Worm (Caenorhabditis elegans) whole organism, mixed stage, embryonic: ENCODE data around the gene Y5H2B.3.

Experiments used
- M03D4.4 ChIP-seq: sonication (generic microtip); optimal IDR thresholded peaks from 2 replicates; lab custom pipeline; 2017; ENCODE audit warnings: mild to moderate bottlenecking, missing genetic modification characterization, missing compliant biosample characterization
- bed-3 ChIP-seq: fragments of 200-800 bp; sonication (Bioruptor generic); optimal IDR thresholded peaks from 3 replicates; lab custom pipeline; 2018; ENCODE audit warnings: mild to moderate bottlenecking, missing genetic modification characterization, moderate library complexity, missing compliant biosample characterization
- ceh-39 ChIP-seq: fragments of 150-350 bp; optimal IDR thresholded peaks from 2 replicates; lab custom pipeline; 2014; ENCODE audit warnings: missing biosample characterization, missing genetic modification characterization
- ceh-43 ChIP-seq: fragments of 200-800 bp; sonication (Bioruptor generic); optimal IDR thresholded peaks from 2 replicates; lab custom pipeline; 2018; ENCODE audit warnings: mild to moderate bottlenecking, missing genetic modification characterization, moderate library complexity, missing compliant biosample characterization
- cnd-1 ChIP-seq: fragments of 200-800 bp; sonication (Bioruptor generic); optimal IDR thresholded peaks from 2 replicates; lab custom pipeline; 2018; ENCODE audit warnings: mild to moderate bottlenecking, missing genetic modification characterization, missing compliant biosample characterization
- drap-1 ChIP-seq: fragments of 200-800 bp; sonication (Bioruptor generic); optimal IDR thresholded peaks from 3 replicates; lab custom pipeline; 2018; ENCODE audit warnings: mild to moderate bottlenecking, missing genetic modification characterization, missing compliant biosample characterization
- elt-1 ChIP-seq: sonication (generic microtip); optimal IDR thresholded peaks from 2 replicates; lab custom pipeline; 2017; ENCODE audit warnings: missing genetic modification characterization, mild to moderate bottlenecking, missing compliant biosample characterization, antibody characterized with exemption, moderate library complexity, borderline replicate concordance; ENCODE audit not compliant: insufficient read depth
- elt-3 ChIP-seq: fragments of 150-350 bp; optimal IDR thresholded peaks from 2 replicates; lab custom pipeline; 2014; ENCODE audit warnings: missing biosample characterization, missing genetic modification characterization
- flh-1 ChIP-seq: fragments of 200-800 bp; sonication (Bioruptor generic); optimal IDR thresholded peaks from 2 replicates; lab custom pipeline; 2018; ENCODE audit warnings: mild to moderate bottlenecking, missing genetic modification characterization, moderate library complexity, missing compliant biosample characterization
- ham-2 ChIP-seq: fragments of 200-800 bp; sonication (Bioruptor generic); optimal IDR thresholded peaks from 2 replicates; lab custom pipeline; 2018; ENCODE audit warnings: mild to moderate bottlenecking, missing genetic modification characterization, missing compliant biosample characterization
- hlh-1 ChIP-seq: fragments of 150-350 bp; optimal IDR thresholded peaks from 2 replicates; lab custom pipeline; 2014; ENCODE audit warnings: missing biosample characterization, missing genetic modification reagents, missing genetic modification characterization
- lin-13 ChIP-seq: fragments of 150-350 bp; optimal IDR thresholded peaks from 2 replicates; lab custom pipeline; 2014; ENCODE audit warnings: missing biosample characterization, missing genetic modification characterization
- lin-32 ChIP-seq: fragments of 200-800 bp; sonication (Bioruptor generic); optimal IDR thresholded peaks from 2 replicates; lab custom pipeline; 2018; ENCODE audit warnings: mild to moderate bottlenecking, missing genetic modification characterization, missing compliant biosample characterization
- lsy-2 ChIP-seq: fragments of 150-350 bp; optimal IDR thresholded peaks from 2 replicates; lab custom pipeline; 2014; ENCODE audit warnings: missing biosample characterization, missing genetic modification characterization
- mab-5 ChIP-seq: fragments of 150-350 bp; optimal IDR thresholded peaks from 2 replicates; lab custom pipeline; 2014; ENCODE audit warnings: missing biosample characterization, missing genetic modification characterization
- mep-1 ChIP-seq: fragments of 150-350 bp; optimal IDR thresholded peaks from 2 replicates; lab custom pipeline; 2017; ENCODE audit warnings: missing biosample characterization, missing genetic modification reagents, missing genetic modification characterization, inconsistent platforms
- nhr-12 ChIP-seq: fragments of 150-350 bp; optimal IDR thresholded peaks from 2 replicates; lab custom pipeline; 2014; ENCODE audit warnings: missing biosample characterization, missing genetic modification characterization
- nhr-237 ChIP-seq: fragments of 150-350 bp; optimal IDR thresholded peaks from 2 replicates; lab custom pipeline; 2014; ENCODE audit warnings: missing biosample characterization, missing genetic modification characterization
- nhr-28 ChIP-seq: fragments of 150-350 bp; optimal IDR thresholded peaks from 2 replicates; lab custom pipeline; 2014; ENCODE audit warnings: missing biosample characterization, missing genetic modification characterization
- nhr-76 ChIP-seq: sonication (generic microtip); optimal IDR thresholded peaks from 2 replicates; lab custom pipeline; 2017; ENCODE audit warnings: missing biosample characterization, missing genetic modification characterization
- pha-4 ChIP-seq: fragments of 150-350 bp; optimal IDR thresholded peaks from 2 replicates; lab custom pipeline; 2018; ENCODE audit warnings: missing biosample characterization, missing genetic modification reagents, missing genetic modification characterization
- sem-2 ChIP-seq: fragments of 200-800 bp; sonication (Bioruptor generic); optimal IDR thresholded peaks from 2 replicates; lab custom pipeline; 2018; ENCODE audit warnings: mild to moderate bottlenecking, missing genetic modification characterization, missing compliant biosample characterization
- snpc-4 ChIP-seq: fragments of 150-350 bp; optimal IDR thresholded peaks from 2 replicates; lab custom pipeline; 2014; ENCODE audit warnings: missing biosample characterization, missing genetic modification characterization
- sptf-1 ChIP-seq: sonication (generic microtip); optimal IDR thresholded peaks from 2 replicates; lab custom pipeline; 2017; ENCODE audit warnings: mild to moderate bottlenecking, missing genetic modification characterization, moderate library complexity, missing compliant biosample characterization
- tbx-8 ChIP-seq: fragments of 200-800 bp; sonication (Bioruptor generic); optimal IDR thresholded peaks from 2 replicates; lab custom pipeline; 2018; ENCODE audit warnings: mild to moderate bottlenecking, missing genetic modification characterization, moderate library complexity, missing compliant biosample characterization
- unc-120 ChIP-seq: sonication (generic microtip); optimal IDR thresholded peaks from 2 replicates; lab custom pipeline; 2017; ENCODE audit warnings: missing genetic modification characterization, missing compliant biosample characterization; ENCODE audit not compliant: poor library complexity, severe bottlenecking
- unc-39 ChIP-seq: fragments of 150-350 bp; optimal IDR thresholded peaks from 2 replicates; lab custom pipeline; 2014; ENCODE audit warnings: missing biosample characterization, missing genetic modification characterization
- unc-62 ChIP-seq: fragments of 150-350 bp; optimal IDR thresholded peaks from 2 replicates; lab custom pipeline; 2014; ENCODE audit warnings: missing biosample characterization, missing genetic modification reagents, missing genetic modification characterization
- ztf-11 ChIP-seq: fragments of 150-350 bp; optimal IDR thresholded peaks from 2 replicates; lab custom pipeline; 2014; ENCODE audit warnings: missing biosample characterization, missing genetic modification characterization

The Y5H2B.3 gene

DNA sequence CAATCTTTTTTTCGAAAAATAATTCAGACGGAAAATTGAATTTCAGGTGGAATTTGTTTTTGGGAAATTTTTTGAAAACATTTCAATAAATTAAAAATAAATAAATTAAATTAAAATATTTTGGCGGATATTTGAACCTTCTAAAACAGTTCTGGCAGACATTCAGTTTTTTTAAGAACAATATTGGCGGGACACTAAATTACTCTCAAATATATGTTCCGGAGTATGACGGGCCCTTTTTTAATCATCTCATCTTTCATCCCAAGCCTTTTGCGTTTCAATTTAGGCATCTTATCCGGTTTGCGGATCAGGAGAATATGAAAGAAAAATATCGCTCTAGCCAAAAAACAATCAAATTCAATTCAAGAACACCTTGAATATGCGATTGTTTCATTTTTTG lies 18.7 kb downstream of the Y5H2B.3 start, which contains the start of gene svh-11:
TSS of gene svh-11 (plus strand) at position 301 of the 400 bp plus-strand sequence.
- TF ChIP-seq ztf-11 (tag; lab: Kevin White, UChicago) = no peak
- TF ChIP-seq M03D4.4 (tag; lab: Kevin White, UChicago) = no peak
- no peak for TF ChIP-seq unc-120 (tag; lab: Kevin White, UChicago)
- no peak for TF ChIP-seq mep-1 (tag; lab: Kevin White, UChicago)
- no peak for TF ChIP-seq lin-13 (tag; lab: Kevin White, UChicago)
- no peak for TF ChIP-seq pha-4 (tag; lab: Kevin White, UChicago)
- TF ChIP-seq ceh-43 (GFP tag; lab: Kevin White, UChicago) = no peak
- no peak for TF ChIP-seq cnd-1 (tag; lab: Kevin White, UChicago)
- no peak for TF ChIP-seq bed-3 (GFP tag; lab: Kevin White, UChicago)
- no peak for TF ChIP-seq sem-2 (GFP tag; lab: Kevin White, UChicago)
- TF ChIP-seq drap-1 (GFP tag; lab: Kevin White, UChicago) = no peak
- no peak for TF ChIP-seq unc-62 (GFP tag; lab: Kevin White, UChicago)
- no peak for TF ChIP-seq lsy-2 (tag; lab: Kevin White, UChicago)
- TF ChIP-seq nhr-237 (tag; lab: Kevin White, UChicago) = no peak
- TF ChIP-seq snpc-4 (tag; lab: Kevin White, UChicago) = no peak
- no peak for TF ChIP-seq ham-2 (GFP tag; lab: Kevin White, UChicago)

DNA sequence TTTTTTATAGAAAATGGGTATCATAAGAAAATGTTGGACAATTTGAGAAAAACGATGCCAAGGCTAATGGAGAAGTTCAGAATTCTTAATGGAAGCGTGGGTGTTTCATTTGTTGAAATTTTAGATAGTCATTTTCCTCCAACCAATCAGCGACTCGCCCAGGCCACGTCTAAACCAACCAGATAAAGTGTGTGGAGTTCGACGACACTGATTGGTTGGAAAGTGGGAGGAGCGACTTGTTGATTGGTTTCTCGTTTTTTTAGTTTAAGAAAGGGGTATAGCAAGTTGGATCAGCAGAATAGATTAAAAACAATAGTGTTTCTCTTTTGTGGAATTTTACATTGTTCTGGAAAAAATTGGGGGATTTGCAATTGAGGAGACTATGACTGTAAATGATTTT lies 19.4 kb downstream of the Y5H2B.3 start:
- TF ChIP-seq drap-1 (GFP tag; lab: Kevin White, UChicago) (no peak), sem-2 (GFP tag; lab: Kevin White, UChicago) (no peak), bed-3 (GFP tag; lab: Kevin White, UChicago) (no peak), sptf-1 (tag; lab: Kevin White, UChicago) (no peak), pha-4 (tag; lab: Kevin White, UChicago) (no peak), nhr-237 (tag; lab: Kevin White, UChicago) (no peak), lin-13 (tag; lab: Kevin White, UChicago) (no peak), ceh-43 (GFP tag; lab: Kevin White, UChicago) (no peak), snpc-4 (tag; lab: Kevin White, UChicago) (no peak), cnd-1 (tag; lab: Kevin White, UChicago) (no peak), nhr-12 (no peak), lin-32 (GFP tag; lab: Kevin White, UChicago) (no peak), nhr-28 (tag; lab: Kevin White, UChicago) (no peak)

DNA sequence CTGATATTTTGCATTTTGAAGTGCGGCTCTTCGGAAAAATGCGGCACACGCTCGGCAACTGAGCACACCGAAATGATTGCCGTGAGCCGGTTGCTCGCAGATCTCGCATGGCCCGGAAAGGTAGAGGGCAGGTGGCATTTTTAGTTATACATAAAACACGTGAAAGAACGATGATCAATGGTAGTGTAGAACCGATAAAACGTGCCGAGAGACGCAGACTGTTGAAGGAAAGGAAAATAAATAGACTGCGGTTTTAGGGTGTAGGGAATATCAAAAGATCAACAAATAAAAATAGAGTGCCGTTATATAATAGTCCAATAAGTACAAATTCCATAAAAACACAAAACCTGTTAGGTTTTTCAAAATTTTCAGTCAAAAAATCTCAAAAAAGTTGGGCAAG lies 23.8 kb downstream of the Y5H2B.3 start, which contains the start of gene nhr-133:
TSS of gene nhr-133 (minus strand) at position 183 of the 400 bp plus-strand sequence.
- TF ChIP-seq flh-1 (GFP tag; lab: Kevin White, UChicago) (no peak), bed-3 (GFP tag; lab: Kevin White, UChicago) (no peak), mab-5 (tag; lab: Kevin White, UChicago) (no peak), hlh-1 (tag; lab: Kevin White, UChicago) (no peak), elt-3 (no peak), unc-120 (tag; lab: Kevin White, UChicago) (no peak), pha-4 (tag; lab: Kevin White, UChicago) (no peak), unc-39 (no peak), nhr-28 (tag; lab: Kevin White, UChicago) (no peak), M03D4.4 (tag; lab: Kevin White, UChicago) (no peak)

DNA sequence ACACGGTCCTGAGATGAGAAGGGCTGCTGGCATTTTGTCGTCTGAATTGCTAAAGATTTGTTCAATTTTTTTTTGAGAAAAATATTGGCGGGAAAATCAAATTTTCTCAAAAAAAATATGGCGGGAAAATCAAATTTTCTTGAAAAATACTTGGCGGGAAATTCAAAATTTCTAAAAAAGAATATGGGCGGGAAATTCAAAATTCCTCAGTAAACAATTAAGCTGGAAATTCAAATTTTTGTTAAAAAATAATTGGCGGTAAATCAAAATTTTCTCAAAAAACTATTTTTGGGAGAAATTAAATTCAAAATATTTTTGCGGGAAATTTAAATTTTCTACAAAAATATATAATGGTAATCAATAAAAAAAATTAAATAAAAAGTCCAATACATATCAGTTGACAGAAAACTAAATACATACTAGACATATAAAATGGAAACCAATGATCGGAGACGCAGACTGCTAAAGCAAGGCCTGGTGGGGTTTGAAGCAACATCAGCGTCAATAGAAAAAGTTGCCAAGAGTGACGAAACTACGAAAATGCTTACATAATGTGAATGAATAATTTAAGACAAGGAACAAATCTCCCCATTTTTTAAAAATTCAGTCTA lies 26.4 kb downstream of the Y5H2B.3 start, which contains the start of gene nhr-184:
TSS of gene nhr-184 (minus strand) at position 51 of the 611 bp plus-strand sequence.
- TF ChIP-seq pha-4 (tag; lab: Kevin White, UChicago) = peak; percentile 6
- TF ChIP-seq tbx-8 (GFP tag; lab: Kevin White, UChicago) = no peak
- TF ChIP-seq, all 35 proteins: peak for 1

DNA sequence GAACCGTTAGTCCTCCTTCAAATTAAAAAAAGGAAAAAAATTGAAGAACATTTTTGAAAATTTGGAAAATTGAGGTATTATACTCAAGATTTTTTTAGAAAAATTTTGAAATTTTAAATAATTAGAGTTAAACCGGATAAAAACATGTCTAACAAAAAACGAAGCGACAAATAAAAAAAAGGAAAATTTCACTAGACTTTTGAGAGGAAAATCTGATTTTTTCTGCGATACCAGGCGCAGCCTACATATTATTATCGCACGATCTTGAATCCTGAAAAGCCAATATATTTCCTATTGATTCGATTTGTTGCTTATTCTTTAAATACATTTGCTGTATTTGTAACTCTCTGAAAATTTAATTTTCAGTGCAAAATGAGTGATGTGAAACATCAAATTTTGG lies 27.3 kb downstream of the Y5H2B.3 start, which contains the start of gene nstp-8:
TSS of gene nstp-8 (plus strand) at position 301 of the 400 bp plus-strand sequence.
- no peak for TF ChIP-seq lin-32 (GFP tag; lab: Kevin White, UChicago)
- TF ChIP-seq ceh-43 (GFP tag; lab: Kevin White, UChicago) = no peak
- no peak for TF ChIP-seq drap-1 (GFP tag; lab: Kevin White, UChicago)
- TF ChIP-seq elt-3 = no peak
- no peak for TF ChIP-seq nhr-76 (tag; lab: Kevin White, UChicago)
- no peak for TF ChIP-seq ztf-11 (tag; lab: Kevin White, UChicago)
- TF ChIP-seq sptf-1 (tag; lab: Kevin White, UChicago) = no peak
- no peak for TF ChIP-seq pha-4 (tag; lab: Kevin White, UChicago)
- TF ChIP-seq ceh-39 (tag; lab: Kevin White, UChicago) = no peak
- no peak for TF ChIP-seq mab-5 (tag; lab: Kevin White, UChicago)
- TF ChIP-seq M03D4.4 (tag; lab: Kevin White, UChicago) = no peak
- TF ChIP-seq cnd-1 (tag; lab: Kevin White, UChicago) = no peak
- TF ChIP-seq unc-120 (tag; lab: Kevin White, UChicago) = no peak
- no peak for TF ChIP-seq lsy-2 (tag; lab: Kevin White, UChicago)
- TF ChIP-seq nhr-12 = no peak
- TF ChIP-seq nhr-28 (tag; lab: Kevin White, UChicago) = no peak
- TF ChIP-seq elt-1 (tag; lab: Kevin White, UChicago) = no peak
